Worm (Caenorhabditis elegans): Measurements from ENCODE around the gene slc-17.4.

Gene slc-17.4

DNA sequence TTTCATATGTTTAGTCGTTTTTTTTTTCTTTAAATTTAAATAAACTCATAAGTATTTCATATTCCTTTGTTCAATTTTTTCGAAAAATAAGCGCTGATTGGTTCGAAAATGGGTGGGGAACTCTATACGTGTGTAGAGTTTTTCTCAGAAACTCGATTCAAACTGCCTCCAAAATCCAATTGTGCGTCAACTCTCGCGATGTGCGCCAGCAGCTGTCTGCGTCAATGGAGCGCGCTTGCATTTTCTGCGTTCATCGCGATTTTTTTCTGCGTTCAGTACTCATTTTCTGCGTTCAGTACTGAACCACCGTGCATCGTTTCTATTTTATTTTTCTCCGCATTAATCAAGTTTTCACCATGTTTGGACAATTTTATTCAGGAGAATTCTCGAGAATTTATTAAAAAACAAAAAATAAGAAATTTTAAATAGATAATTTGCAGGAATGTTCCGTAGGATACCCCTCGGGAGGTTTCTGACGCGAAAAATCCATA is 41.8 kb downstream of the slc-17.4 start, which contains the start of gene eelo-2 (continued):
- TF ChIP-seq ZK546.5 (tag; optimal IDR thresholded peaks at IDR 0.05) (peak; percentile 77), ama-1 (optimal IDR thresholded peaks at IDR 0.05) (peak; percentile 56), skn-1 (tag; optimal IDR thresholded peaks at IDR 0.05) (peak; percentile 44), sma-9 (GFP tag; optimal IDR thresholded peaks at IDR 0.05) (peak; percentile 98), sma-9 (tag; optimal IDR thresholded peaks at IDR 0.05) (no peak), lin-39 (tag; optimal IDR thresholded peaks at IDR 0.05) (peak; percentile 62), elt-1 (tag; optimal IDR thresholded peaks at IDR 0.05) (peak; percentile 74)

ce11 chrIV:17248538-17248937 is 43.0 kb downstream of the slc-17.4 start:
- TF ChIP-seq mab-5 (tag; optimal IDR thresholded peaks at IDR 0.05) = no peak
- TF ChIP-seq crh-2 (tag; optimal IDR thresholded peaks at IDR 0.05) = no peak
- TF ChIP-seq fos-1 (tag; optimal IDR thresholded peaks at IDR 0.05) = no peak
- TF ChIP-seq ZK546.5 (tag; optimal IDR thresholded peaks at IDR 0.05) = no peak

DNA sequence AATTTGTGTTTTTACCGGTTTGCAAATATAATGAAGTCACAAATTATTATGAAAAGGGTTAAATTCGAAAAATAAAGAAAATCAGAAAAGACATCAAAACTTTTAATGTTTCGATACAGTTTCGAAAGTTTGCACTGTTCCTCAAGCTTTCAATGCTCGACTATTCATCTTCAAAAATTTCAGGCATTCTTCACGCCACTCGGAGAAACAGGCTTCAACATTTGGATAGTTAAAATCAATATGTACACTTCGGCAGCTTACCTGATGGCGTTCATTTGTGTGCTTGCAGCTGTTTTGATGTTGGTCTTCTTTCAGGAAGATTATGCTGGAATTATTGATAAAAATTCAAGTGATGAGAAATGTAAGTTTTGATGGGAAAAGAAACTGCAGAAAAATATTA is 44.3 kb downstream of the slc-17.4 start:
- TF ChIP-seq nhr-10 (tag; optimal IDR thresholded peaks at IDR 0.05) = no peak

- TF ChIP-seq nhr-77 (tag; optimal IDR thresholded peaks at IDR 0.05) (no peak), sma-3 (GFP tag; optimal IDR thresholded peaks at IDR 0.05) (peak; percentile 26), unc-62 (GFP tag; optimal IDR thresholded peaks at IDR 0.05) (no peak), snpc-4 (tag; optimal IDR thresholded peaks at IDR 0.05) (no peak), crh-2 (tag; optimal IDR thresholded peaks at IDR 0.05) (peak; percentile 68), lin-39 (tag; optimal IDR thresholded peaks at IDR 0.05) (no peak), ztf-1 (GFP tag; conservative IDR thresholded peaks at IDR 0.05) (no peak), F13H6.1 (tag; optimal IDR thresholded peaks at IDR 0.05) (peak; percentile 72), nhr-11 (tag; optimal IDR thresholded peaks at IDR 0.05) (no peak), fos-1 (tag; optimal IDR thresholded peaks at IDR 0.05) (peak; percentile 97), gmeb-1 (tag; optimal IDR thresholded peaks at IDR 0.05) (peak; percentile 58), sma-9 (GFP tag; optimal IDR thresholded peaks at IDR 0.05) (peak; percentile 91), sma-9 (tag; optimal IDR thresholded peaks at IDR 0.05) (no peak)
These were observed 46.3 kb downstream of the slc-17.4 start, which contains the start of gene ZK550.2 for ce11 chrIV:17245200-17245599. TSS of gene ZK550.2 (plus strand) at chrIV:17245584.

- TF ChIP-seq dmd-4 (tag; optimal IDR thresholded peaks at IDR 0.05) (no peak), sma-9 (GFP tag; optimal IDR thresholded peaks at IDR 0.05) (no peak), sma-9 (tag; optimal IDR thresholded peaks at IDR 0.05) (no peak), unc-62 (GFP tag; optimal IDR thresholded peaks at IDR 0.05) (no peak), crh-2 (tag; optimal IDR thresholded peaks at IDR 0.05) (no peak), nhr-21 (tag; optimal IDR thresholded peaks at IDR 0.05) (no peak), nhr-129 (tag; optimal IDR thresholded peaks at IDR 0.05) (no peak), elt-1 (tag; optimal IDR thresholded peaks at IDR 0.05) (no peak)
These were observed 52.6 kb downstream of the slc-17.4 start for ce11 chrIV:17238951-17239350.
